Worm (Caenorhabditis elegans) whole organism, L1 larva: Measurements from ENCODE around the gene R05D8.7.

Experiments
- efl-3 ChIP-seq: fragments of 200-800 bp; sonication (Bioruptor generic); optimal IDR thresholded peaks from 2 replicates; lab custom pipeline; 2018; ENCODE audit warnings: mild to moderate bottlenecking, missing genetic modification characterization, missing compliant biosample characterization
- fkh-10 ChIP-seq: sonication (generic microtip); optimal IDR thresholded peaks from 2 replicates; lab custom pipeline; 2017; ENCODE audit warnings: missing biosample characterization, missing genetic modification reagents, missing genetic modification characterization
- fkh-8 ChIP-seq: sonication (generic microtip); optimal IDR thresholded peaks from 2 replicates; lab custom pipeline; 2016; ENCODE audit warnings: mild to moderate bottlenecking, missing genetic modification characterization, missing compliant biosample characterization
- fos-1 ChIP-seq: fragments of 150-350 bp; optimal IDR thresholded peaks from 2 replicates; lab custom pipeline; 2014; ENCODE audit warnings: missing biosample characterization, missing genetic modification characterization
- hlh-4 ChIP-seq: sonication (generic microtip); optimal IDR thresholded peaks from 2 replicates; lab custom pipeline; 2016; ENCODE audit warnings: mild to moderate bottlenecking, missing genetic modification characterization, missing compliant biosample characterization
- jun-1 ChIP-seq: fragments of 150-350 bp; optimal IDR thresholded peaks from 2 replicates; lab custom pipeline; 2014; ENCODE audit warnings: missing biosample characterization, missing genetic modification reagents, missing genetic modification characterization
- mab-9 ChIP-seq: fragments of 200-800 bp; sonication (Bioruptor generic); IDR thresholded peaks from 2 replicates; pipeline ENCODE4 v1.3.6; 2022; ENCODE audit warnings: missing genetic modification reagents, missing genetic modification characterization, missing compliant biosample characterization
- mep-1 ChIP-seq: fragments of 150-350 bp; optimal IDR thresholded peaks from 2 replicates; lab custom pipeline; 2014; ENCODE audit warnings: missing biosample characterization, missing genetic modification characterization
- nhr-85 ChIP-seq: sonication (generic microtip); peaks from one replicate; lab custom pipeline; 2016; ENCODE audit warnings: missing genetic modification characterization, inconsistent platforms, missing compliant biosample characterization
- tbx-2 ChIP-seq: sonication (generic microtip); optimal IDR thresholded peaks from 2 replicates; lab custom pipeline; 2016; ENCODE audit warnings: missing genetic modification characterization, missing compliant biosample characterization

DNA sequence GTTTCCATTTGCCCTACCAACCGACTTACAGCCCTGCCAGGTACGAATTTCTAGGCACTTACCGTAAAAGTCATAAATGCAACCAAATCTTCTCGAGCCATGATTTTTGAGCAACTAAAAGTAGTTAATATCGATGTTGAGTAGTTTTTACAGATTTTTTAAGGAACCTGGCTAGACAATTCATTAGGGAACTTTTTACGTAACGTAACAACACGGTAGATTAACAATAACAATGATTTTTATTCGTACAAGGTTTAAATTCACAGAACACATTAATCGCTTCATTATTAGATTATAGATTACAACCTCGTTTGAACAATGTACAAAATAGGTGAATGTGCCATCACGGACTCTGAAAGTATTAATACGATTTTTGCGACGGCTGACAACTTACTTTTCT, 10.0 kb downstream of the R05D8.7 start, which contains the start of gene srx-26:
- TF ChIP-seq fkh-8 (tag; lab: Kevin White, UChicago): no peak
- no peak for TF ChIP-seq fos-1
- no peak for TF ChIP-seq fkh-10 (GFP tag; lab: Kevin White, UChicago)
- TF ChIP-seq tbx-2 (tag; lab: Kevin White, UChicago): no peak
- no peak for TF ChIP-seq jun-1 (tag; lab: Kevin White, UChicago)
- no peak for TF ChIP-seq mab-9 (GFP tag; lab: Robert Waterston, UW)
- TF ChIP-seq nhr-85 (tag; lab: Kevin White, UChicago): no peak
- TF ChIP-seq mep-1 (tag; lab: Kevin White, UChicago): no peak
- no peak for TF ChIP-seq efl-3 (GFP tag; lab: Kevin White, UChicago)
- TF ChIP-seq hlh-4 (tag; lab: Kevin White, UChicago): no peak
